Worm (Caenorhabditis elegans): ENCODE results near the gene msi-1.

DNA sequence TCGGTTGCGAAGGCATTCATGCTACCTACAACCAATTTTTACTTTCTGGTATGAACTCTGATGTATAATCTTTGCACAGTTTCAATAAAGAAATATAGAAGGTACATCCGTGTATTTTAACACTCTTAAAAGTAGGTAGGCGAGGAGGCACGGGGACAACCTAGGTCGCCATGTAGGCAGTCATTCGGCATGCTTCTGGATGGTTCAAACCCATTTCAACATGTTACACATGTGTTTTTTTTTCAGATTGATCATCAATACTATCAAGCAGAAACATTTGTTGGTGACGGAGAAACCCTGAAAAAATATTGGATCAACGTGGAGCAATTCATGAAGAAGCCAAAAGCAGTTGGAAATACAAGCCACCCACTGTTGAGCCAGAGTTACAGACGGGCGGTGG, 30.8 kb upstream of the msi-1 start:
- no peak for TF ChIP-seq W03F9.2 (tag; optimal IDR thresholded peaks at IDR 0.05)
- no peak for TF ChIP-seq dao-5 (tag; optimal IDR thresholded peaks at IDR 0.05)
- TF ChIP-seq him-1 (tag; optimal IDR thresholded peaks at IDR 0.05) = no peak

All from whole organism, L4/young adult.